Fruit fly (Drosophila melanogaster) whole organism, embryonic: ENCODE results near the gene Tm1.
A peak's percentile ranks its signal among the peaks of the same experiment; 100 is the strongest.

Source experiments
- Antp ChIP-seq: fragments of 200-800 bp; sonication (Bioruptor generic); optimal IDR thresholded peaks from 3 replicates; lab custom pipeline; 2016; ENCODE audit warnings: missing biosample characterization, missing genetic modification characterization
- BtbVII ChIP-seq: fragments of 200-800 bp; sonication (Bioruptor generic); optimal IDR thresholded peaks from 3 replicates; lab custom pipeline; 2017; ENCODE audit warnings: missing biosample characterization, mild to moderate bottlenecking, missing genetic modification characterization
- CG10274 ChIP-seq: fragments of 200-800 bp; sonication (Bioruptor generic); optimal IDR thresholded peaks from 3 replicates; lab custom pipeline; 2017; ENCODE audit warnings: missing biosample characterization, mild to moderate bottlenecking, missing genetic modification characterization
- CG11247 ChIP-seq: fragments of 200-800 bp; sonication (Bioruptor generic); IDR thresholded peaks from 2 replicates; pipeline ENCODE4 v1.3.6; 2022; ENCODE audit warnings: missing biosample characterization, missing genetic modification characterization
- CG11504 ChIP-seq: fragments of 200-800 bp; sonication (Bioruptor generic); optimal IDR thresholded peaks from 3 replicates; lab custom pipeline; 2019; ENCODE audit warnings: missing biosample characterization, mild to moderate bottlenecking, missing genetic modification characterization, moderate library complexity
- CG12155 ChIP-seq: fragments of 200-800 bp; sonication (Bioruptor generic); optimal IDR thresholded peaks from 3 replicates; lab custom pipeline; 2016; ENCODE audit warnings: missing biosample characterization, missing genetic modification characterization
- CG16815 ChIP-seq: fragments of 200-800 bp; sonication (Bioruptor generic); optimal IDR thresholded peaks from 3 replicates; lab custom pipeline; 2017; ENCODE audit warnings: missing biosample characterization, mild to moderate bottlenecking, missing genetic modification characterization
- CG17186 ChIP-seq: fragments of 200-800 bp; sonication (Bioruptor generic); optimal IDR thresholded peaks from 3 replicates; lab custom pipeline; 2017; ENCODE audit warnings: missing biosample characterization, missing genetic modification reagents, missing genetic modification characterization
- CG17912 ChIP-seq: fragments of 200-800 bp; sonication (Bioruptor generic); optimal IDR thresholded peaks from 2 replicates; lab custom pipeline; 2018; ENCODE audit warnings: missing biosample characterization, mild to moderate bottlenecking, missing genetic modification characterization
- CG18599 ChIP-seq: fragments of 200-800 bp; sonication (Bioruptor generic); optimal IDR thresholded peaks from 3 replicates; lab custom pipeline; 2017; ENCODE audit warnings: missing biosample characterization, missing genetic modification characterization, mild to moderate bottlenecking, moderate library complexity, missing genetic modification reagents
- CG2712 ChIP-seq: fragments of 200-800 bp; optimal IDR thresholded peaks from 3 replicates; lab custom pipeline; 2019; ENCODE audit warnings: missing biosample characterization, mild to moderate bottlenecking, missing genetic modification characterization, moderate library complexity
- CG2875 ChIP-seq: fragments of 200-800 bp; sonication (Bioruptor generic); optimal IDR thresholded peaks from 2 replicates; lab custom pipeline; 2017; ENCODE audit warnings: missing biosample characterization, mild to moderate bottlenecking, missing genetic modification characterization, missing genetic modification reagents
- CG2889 ChIP-seq: fragments of 200-800 bp; sonication (Bioruptor generic); IDR thresholded peaks from 3 replicates; pipeline ENCODE4 v1.3.6; 2022; ENCODE audit warnings: missing biosample characterization, missing genetic modification characterization
- CG31365 ChIP-seq: fragments of 200-800 bp; sonication (Bioruptor generic); optimal IDR thresholded peaks from 2 replicates; lab custom pipeline; 2018; ENCODE audit warnings: missing biosample characterization, mild to moderate bottlenecking, missing genetic modification characterization
- CG33557 ChIP-seq: fragments of 200-800 bp; sonication (Bioruptor generic); optimal IDR thresholded peaks from 2 replicates; lab custom pipeline; 2019; ENCODE audit warnings: missing biosample characterization, mild to moderate bottlenecking, missing genetic modification characterization, moderate library complexity
- CG3407 ChIP-seq: fragments of 200-800 bp; sonication (Bioruptor generic); optimal IDR thresholded peaks from 2 replicates; lab custom pipeline; 2018; ENCODE audit warnings: missing biosample characterization, mild to moderate bottlenecking, missing genetic modification characterization
- CG34376 ChIP-seq: fragments of 200-800 bp; sonication (Bioruptor generic); optimal IDR thresholded peaks from 2 replicates; lab custom pipeline; 2018; ENCODE audit warnings: missing biosample characterization, mild to moderate bottlenecking, missing genetic modification characterization
- CG3995 ChIP-seq: fragments of 200-800 bp; sonication (Bioruptor generic); optimal IDR thresholded peaks from 3 replicates; lab custom pipeline; 2016; ENCODE audit warnings: missing biosample characterization, missing genetic modification characterization
- CG7357 ChIP-seq: fragments of 200-800 bp; sonication (Bioruptor generic); IDR thresholded peaks from 3 replicates; pipeline ENCODE4 v1.3.6; 2022; ENCODE audit warnings: missing biosample characterization, missing genetic modification characterization
- CG8359 ChIP-seq: fragments of 200-800 bp; sonication (Bioruptor generic); optimal IDR thresholded peaks from 2 replicates; lab custom pipeline; 2017; ENCODE audit warnings: missing biosample characterization, mild to moderate bottlenecking, missing genetic modification characterization, borderline replicate concordance
- CrebB ChIP-seq: fragments of 200-800 bp; sonication (Bioruptor generic); optimal IDR thresholded peaks from 3 replicates; lab custom pipeline; 2018; ENCODE audit warnings: missing biosample characterization, mild to moderate bottlenecking, missing genetic modification characterization
- Elba2 ChIP-seq: fragments of 200-800 bp; sonication (Bioruptor generic); optimal IDR thresholded peaks from 3 replicates; lab custom pipeline; 2016; ENCODE audit warnings: missing biosample characterization, missing genetic modification characterization
- Ets97D ChIP-seq: fragments of 200-800 bp; sonication (Bioruptor generic); optimal IDR thresholded peaks from 3 replicates; lab custom pipeline; 2016; ENCODE audit warnings: missing biosample characterization, missing genetic modification characterization
- HLHmδ ChIP-seq: fragments of 200-800 bp; sonication (Bioruptor generic); optimal IDR thresholded peaks from 2 replicates; lab custom pipeline; 2018; ENCODE audit warnings: missing biosample characterization, mild to moderate bottlenecking, missing genetic modification characterization, moderate library complexity
- Hr3 ChIP-seq: fragments of 200-800 bp; sonication (Bioruptor generic); optimal IDR thresholded peaks from 3 replicates; lab custom pipeline; 2016; ENCODE audit warnings: missing biosample characterization, missing genetic modification characterization
- Hr78 ChIP-seq, 2 experiments: fragments of 200-800 bp in 1 of 2; fragments of >200 bp in 1 of 2; sonication (Bioruptor generic) in 1 of 2; optimal IDR thresholded peaks; 2 replicates each; lab custom pipeline; 2017 to 2019; ENCODE audit warnings: missing biosample characterization in 2 of 2, missing genetic modification characterization in 2 of 2, mild to moderate bottlenecking in 1 of 2, moderate library complexity in 1 of 2
- NC2β ChIP-seq: fragments of 200-800 bp; sonication (Bioruptor generic); optimal IDR thresholded peaks from 2 replicates; lab custom pipeline; 2016; ENCODE audit warnings: missing biosample characterization, missing genetic modification characterization
- Neu2 ChIP-seq: fragments of 200-800 bp; sonication (Bioruptor generic); optimal IDR thresholded peaks from 3 replicates; lab custom pipeline; 2016; ENCODE audit warnings: missing biosample characterization, missing genetic modification characterization, borderline replicate concordance
- Oaz ChIP-seq: fragments of 200-800 bp; sonication (Bioruptor generic); IDR thresholded peaks from 2 replicates; pipeline ENCODE4 v1.3.6; 2022; ENCODE audit warnings: missing biosample characterization, missing genetic modification characterization
- Optix ChIP-seq: fragments of 200-800 bp; sonication (Bioruptor generic); IDR thresholded peaks from 3 replicates; pipeline ENCODE4 v1.3.6; 2022; ENCODE audit warnings: missing biosample characterization, missing genetic modification characterization
- Pdp1 ChIP-seq, 2 experiments: fragments of 200-800 bp; sonication (Bioruptor generic); optimal IDR thresholded peaks; 3 replicates each; lab custom pipeline; 2016; ENCODE audit warnings: missing biosample characterization in 2 of 2, missing genetic modification characterization in 2 of 2, mild to moderate bottlenecking in 1 of 2, moderate library complexity in 1 of 2
- Rfx ChIP-seq: fragments of 200-800 bp; sonication (Bioruptor generic); IDR thresholded peaks from 2 replicates; pipeline ENCODE4 v1.3.6; 2022; ENCODE audit warnings: missing biosample characterization, missing genetic modification characterization
- Sry-β ChIP-seq: fragments of 200-800 bp; sonication (Bioruptor generic); optimal IDR thresholded peaks from 2 replicates; lab custom pipeline; 2018; ENCODE audit warnings: missing biosample characterization, mild to moderate bottlenecking, missing genetic modification characterization, moderate library complexity
- caup ChIP-seq: fragments of 200-800 bp; sonication (Bioruptor generic); optimal IDR thresholded peaks from 3 replicates; lab custom pipeline; 2017; ENCODE audit warnings: missing biosample characterization, mild to moderate bottlenecking, missing genetic modification characterization, moderate library complexity; ENCODE audit not compliant: severe bottlenecking
- chinmo ChIP-seq: fragments of 200-800 bp; sonication (Bioruptor generic); IDR thresholded peaks from 4 replicates; pipeline ENCODE4 v1.3.6; 2022; ENCODE audit warnings: missing biosample characterization, missing genetic modification characterization; ENCODE audit not compliant: partially characterized antibody
- dpn ChIP-seq, 2 experiments: fragments of 200-800 bp; sonication (Bioruptor generic); optimal IDR thresholded peaks; 3 replicates each; lab custom pipeline; 2016; ENCODE audit warnings: missing biosample characterization in 2 of 2, missing genetic modification characterization in 2 of 2
- emc ChIP-seq: fragments of 200-800 bp; sonication (Bioruptor generic); optimal IDR thresholded peaks from 2 replicates; lab custom pipeline; 2016; ENCODE audit warnings: missing biosample characterization, missing genetic modification characterization
- fd96Cb ChIP-seq: fragments of 200-800 bp; sonication (Bioruptor generic); optimal IDR thresholded peaks from 2 replicates; lab custom pipeline; 2018; ENCODE audit warnings: missing biosample characterization, mild to moderate bottlenecking, missing genetic modification characterization, moderate library complexity
- gsb-n ChIP-seq: fragments of 200-800 bp; sonication (Bioruptor generic); optimal IDR thresholded peaks from 3 replicates; lab custom pipeline; 2018; ENCODE audit warnings: missing biosample characterization, mild to moderate bottlenecking, missing genetic modification characterization
- hkb ChIP-seq, 2 experiments: fragments of 200-800 bp in 1 of 2; fragments of >200 bp in 1 of 2; sonication (Bioruptor generic) in 1 of 2; IDR thresholded peaks in 1 of 2; optimal IDR thresholded peaks in 1 of 2; 2 replicates each; pipeline versions ENCODE4 v1.3.6 to Lab custom; 2017 to 2022; ENCODE audit warnings: missing biosample characterization in 1 of 2, missing genetic modification characterization in 1 of 2
- mam ChIP-seq: fragments of 200-800 bp; sonication (Bioruptor generic); optimal IDR thresholded peaks from 3 replicates; lab custom pipeline; 2016; ENCODE audit warnings: missing biosample characterization, missing genetic modification characterization
- ranshi ChIP-seq: fragments of 200-800 bp; sonication (Bioruptor generic); IDR thresholded peaks from 2 replicates; pipeline ENCODE4 v1.3.6; 2022; ENCODE audit warnings: missing biosample characterization, missing genetic modification characterization
- sd ChIP-seq: fragments of 200-800 bp; sonication (Bioruptor generic); optimal IDR thresholded peaks from 3 replicates; lab custom pipeline; 2018; ENCODE audit warnings: missing biosample characterization, mild to moderate bottlenecking, missing genetic modification characterization, moderate library complexity
- sna ChIP-seq: fragments of 200-800 bp; sonication (Bioruptor generic); IDR thresholded peaks from 2 replicates; pipeline ENCODE4 v1.3.6; 2022; ENCODE audit warnings: missing biosample characterization, missing genetic modification characterization; ENCODE audit not compliant: partially characterized antibody
- ttk ChIP-seq: fragments of 200-800 bp; sonication (Bioruptor generic); IDR thresholded peaks from 2 replicates; pipeline ENCODE4 v2.1.2; 2022; ENCODE audit warnings: missing biosample characterization, missing genetic modification characterization
- z ChIP-seq: fragments of 200-800 bp; sonication (Bioruptor generic); IDR thresholded peaks from 3 replicates; pipeline ENCODE4 v1.3.6; 2022; ENCODE audit warnings: missing biosample characterization, missing genetic modification characterization
- zfh2 ChIP-seq: fragments of 200-800 bp; sonication (Bioruptor generic); optimal IDR thresholded peaks from 2 replicates; lab custom pipeline; 2016; ENCODE audit warnings: missing biosample characterization, missing genetic modification characterization

Gene Tm1

DNA sequence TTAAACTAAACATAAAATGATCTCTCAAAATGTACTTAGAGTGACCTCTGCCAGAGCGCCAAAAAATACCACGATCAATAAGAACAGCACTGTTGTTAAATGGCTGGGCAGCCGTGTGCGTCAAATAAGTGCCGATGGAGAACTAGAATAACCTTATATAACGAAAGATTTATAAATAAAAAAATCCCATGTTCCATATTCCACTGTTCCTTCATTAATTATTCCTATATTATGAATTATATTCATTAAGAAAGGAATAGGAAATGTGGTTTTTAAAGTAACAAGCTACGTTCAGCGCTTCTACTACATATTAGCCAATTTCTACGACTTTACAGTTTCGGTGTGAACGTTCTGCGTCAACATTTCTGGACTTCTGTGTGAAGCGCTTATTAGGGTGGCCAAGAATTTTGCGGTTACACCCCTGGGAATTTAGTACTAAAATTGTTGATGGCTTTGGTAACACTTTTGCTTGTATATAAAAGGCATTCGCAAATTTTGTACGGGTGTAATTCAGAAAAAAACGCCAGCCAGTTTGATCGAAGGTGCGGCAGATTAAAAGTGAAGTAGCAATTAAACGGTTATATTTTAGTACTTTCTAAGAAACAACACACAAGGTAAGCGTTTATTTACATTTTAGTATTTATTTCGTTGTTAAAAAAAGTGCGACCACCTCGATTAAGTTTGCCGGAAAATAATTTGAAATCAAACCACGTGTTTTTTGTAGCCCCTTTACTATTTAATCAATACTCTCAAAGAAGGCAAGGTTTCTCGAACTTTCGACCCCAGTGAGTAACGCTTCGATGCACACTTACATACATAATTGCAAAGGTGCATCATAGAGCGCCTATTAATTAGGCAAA lies 35.6 kb upstream of the Tm1 start, which contains the start of the genes tefu and Hsc70-4 (continued):
- TF ChIP-seq CG17186 (peak; percentile 89), Elba2 (GFP tag; lab: Kevin White, UChicago) (peak; percentile 88), CG2712 (no peak), emc (GFP tag; lab: Kevin White, UChicago) (no peak), gsb-n (tag; lab: Kevin White, UChicago) (peak; percentile 55), ttk (peak; percentile 87)
- TF ChIP-seq, all 482 proteins: peak for 353

DNA sequence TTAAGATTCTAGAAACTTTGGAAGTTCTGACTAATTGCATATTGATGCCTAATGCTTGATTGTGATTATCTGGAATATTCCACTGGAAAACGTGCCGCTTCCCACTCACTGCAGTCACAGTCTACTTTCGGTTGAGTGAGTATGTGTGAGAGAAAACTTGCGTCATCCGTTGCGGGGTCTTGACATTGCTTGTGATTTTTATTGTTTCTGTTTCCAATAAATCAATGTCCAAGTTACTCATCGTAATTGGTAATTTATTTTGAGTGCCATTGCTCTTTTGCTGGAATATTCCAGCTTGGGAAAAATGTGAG lies 35.0 kb upstream of the Tm1 start:
- TF ChIP-seq Rfx (GFP tag; lab: Robert Waterston, UW) (no peak), zfh2 (GFP tag; lab: Kevin White, UChicago) (no peak), fd96Cb (tag; lab: Kevin White, UChicago) (no peak), hkb (optimal IDR thresholded peaks at IDR 0.05; lab: Kevin White, UChicago) (no peak), hkb (GFP tag; IDR thresholded peaks at IDR 0.05; lab: Robert Waterston, UW) (no peak), CG11504 (tag; lab: Kevin White, UChicago) (no peak), CG3407 (GFP tag; lab: Kevin White, UChicago) (no peak), sd (no peak), CG2875 (no peak), Hr78 (GFP tag; optimal IDR thresholded peaks at IDR 0.05; lab: Kevin White, UChicago) (peak in 1 of 2 experiments; percentile 45), Oaz (GFP tag; lab: Robert Waterston, UW) (no peak), emc (GFP tag; lab: Kevin White, UChicago) (no peak), Neu2 (GFP tag; lab: Kevin White, UChicago) (no peak), chinmo (no peak), CG3995 (GFP tag; lab: Kevin White, UChicago) (peak; percentile 46), CG8359 (no peak), CG10274 (no peak), CG16815 (GFP tag; lab: Kevin White, UChicago) (no peak), caup (GFP tag; lab: Kevin White, UChicago) (no peak), CG18599 (no peak), z (peak; percentile 59; the same call in 1 of the 3 replicates), ranshi (GFP tag; lab: Robert Waterston, UW) (no peak), Pdp1 (GFP tag; optimal IDR thresholded peaks at IDR 0.05; lab: Kevin White, UChicago) (peak in 1 of 2 experiments; percentile 95), dpn (GFP tag; optimal IDR thresholded peaks at IDR 0.05; lab: Kevin White, UChicago) (no peak), NC2β (no peak), BtbVII (no peak), Antp (GFP tag; lab: Kevin White, UChicago) (no peak), CG34376 (GFP tag; lab: Kevin White, UChicago) (no peak), CG11247 (GFP tag; lab: Robert Waterston, UW) (no peak), CG7357 (GFP tag; lab: Robert Waterston, UW) (no peak), CG31365 (tag; lab: Kevin White, UChicago) (no peak), CrebB (tag; lab: Kevin White, UChicago) (no peak), mam (GFP tag; lab: Kevin White, UChicago) (no peak), CG12155 (GFP tag; lab: Kevin White, UChicago) (no peak), CG33557 (GFP tag; lab: Kevin White, UChicago) (no peak), sna (GFP tag; lab: Robert Waterston, UW) (no peak), Ets97D (no peak), Sry-β (no peak), HLHmδ (GFP tag; lab: Kevin White, UChicago) (no peak), Hr3 (GFP tag; lab: Kevin White, UChicago) (no peak), CG17912 (GFP tag; lab: Kevin White, UChicago) (peak; percentile 64), CG2889 (no peak), Optix (no peak)
